Worm (Caenorhabditis elegans) whole organism, early embryonic: ENCODE data around the gene C54F6.19.

Source experiments
- B0310.2 ChIP-seq: sonication (generic microtip); optimal IDR thresholded peaks from 2 replicates; lab custom pipeline; 2016; ENCODE audit warnings: mild to moderate bottlenecking, missing genetic modification characterization, missing compliant biosample characterization
- F13C5.2 ChIP-seq: sonication (generic microtip); optimal IDR thresholded peaks from 2 replicates; lab custom pipeline; 2017; ENCODE audit warnings: mild to moderate bottlenecking, missing genetic modification characterization, inconsistent platforms, missing compliant biosample characterization
- aly-1 ChIP-seq: sonication (generic microtip); optimal IDR thresholded peaks from 2 replicates; lab custom pipeline; 2016; ENCODE audit warnings: missing genetic modification characterization, missing compliant biosample characterization
- ama-1 ChIP-seq: fragments of 150-350 bp; optimal IDR thresholded peaks from 2 replicates; lab custom pipeline; 2014
- ceh-13 ChIP-seq: fragments of 200-800 bp; sonication (Bioruptor generic); optimal IDR thresholded peaks from 2 replicates; lab custom pipeline; 2018; ENCODE audit warnings: mild to moderate bottlenecking, missing genetic modification characterization, missing compliant biosample characterization
- ceh-36 ChIP-seq: sonication (generic microtip); optimal IDR thresholded peaks from 2 replicates; lab custom pipeline; 2016; ENCODE audit warnings: missing genetic modification characterization, inconsistent platforms, missing compliant biosample characterization
- ets-7 ChIP-seq: sonication (generic microtip); optimal IDR thresholded peaks from 2 replicates; lab custom pipeline; 2016; ENCODE audit warnings: missing genotype, missing genetic modification characterization, missing compliant biosample characterization
- flt-1 ChIP-seq: fragments of 200-800 bp; sonication (Bioruptor generic); IDR thresholded peaks from 2 replicates; pipeline ENCODE4 v1.3.6; 2022; ENCODE audit warnings: missing genetic modification characterization, missing compliant biosample characterization
- hmbx-1 ChIP-seq: sonication (generic microtip); optimal IDR thresholded peaks from 2 replicates; lab custom pipeline; 2016; ENCODE audit warnings: mild to moderate bottlenecking, missing genetic modification characterization, missing compliant biosample characterization
- hmg-4 ChIP-seq: fragments of 200-800 bp; sonication (Bioruptor generic); optimal IDR thresholded peaks from 2 replicates; lab custom pipeline; 2018; ENCODE audit warnings: mild to moderate bottlenecking, missing genetic modification characterization, missing compliant biosample characterization
- hnd-1 ChIP-seq: sonication (generic microtip); optimal IDR thresholded peaks from 2 replicates; lab custom pipeline; 2016; ENCODE audit warnings: missing genetic modification characterization, missing compliant biosample characterization
- pes-1 ChIP-seq: fragments of 200-800 bp; sonication (Bioruptor generic); IDR thresholded peaks from 2 replicates; pipeline ENCODE4 v1.3.6; 2022; ENCODE audit warnings: missing genetic modification reagents, missing genetic modification characterization, missing compliant biosample characterization
- scrt-1 ChIP-seq: fragments of 200-800 bp; sonication (Bioruptor generic); IDR thresholded peaks from 2 replicates; pipeline ENCODE4 v1.3.6; 2022; ENCODE audit warnings: missing genetic modification characterization, missing compliant biosample characterization
- sea-1 ChIP-seq: fragments of 200-800 bp; sonication (Bioruptor generic); conservative IDR thresholded peaks from 2 replicates; pipeline ENCODE4 v1.3.6; 2022; ENCODE audit warnings: missing genetic modification characterization, missing compliant biosample characterization
- tbx-11 ChIP-seq: fragments of 200-800 bp; sonication (Bioruptor generic); IDR thresholded peaks from 2 replicates; pipeline ENCODE4 v1.3.6; 2022; ENCODE audit warnings: missing genetic modification characterization, missing compliant biosample characterization
- tbx-37 ChIP-seq: fragments of 200-800 bp; sonication (Bioruptor generic); conservative IDR thresholded peaks from 2 replicates; pipeline ENCODE4 v1.3.6; 2022; ENCODE audit warnings: missing genetic modification reagents, missing genetic modification characterization, missing compliant biosample characterization
- tra-4 ChIP-seq: sonication (generic microtip); optimal IDR thresholded peaks from 2 replicates; lab custom pipeline; 2017; ENCODE audit warnings: missing genetic modification characterization, missing compliant biosample characterization

C54F6.19 gene

ce11 chrV:7551821-7552220 is 6.5 kb downstream of the C54F6.19 start, which contains the start of gene F19F10.3:
TSS of gene F19F10.3 (plus strand) at chrV:7552121.
- no peak for TF ChIP-seq tra-4 (tag; lab: Kevin White, UChicago)
- no peak for TF ChIP-seq tbx-37 (GFP tag; lab: Robert Waterston, UW)
- no peak for TF ChIP-seq flt-1 (GFP tag; lab: Robert Waterston, UW)
- no peak for TF ChIP-seq tbx-11 (GFP tag; lab: Robert Waterston, UW)
- no peak for TF ChIP-seq F13C5.2 (tag; lab: Kevin White, UChicago)
- TF ChIP-seq B0310.2 (tag; lab: Kevin White, UChicago), result no peak
- no peak for TF ChIP-seq ceh-13 (GFP tag; lab: Kevin White, UChicago)
- TF ChIP-seq hmbx-1 (tag; lab: Kevin White, UChicago), result no peak
- TF ChIP-seq scrt-1, result no peak
- TF ChIP-seq pes-1 (GFP tag; lab: Robert Waterston, UW), result no peak
- no peak for TF ChIP-seq ama-1 (lab: Kevin White, UChicago)
- TF ChIP-seq sea-1 (GFP tag; lab: Robert Waterston, UW), result no peak
- no peak for TF ChIP-seq aly-1 (tag; lab: Kevin White, UChicago)
- TF ChIP-seq ets-7 (tag; lab: Kevin White, UChicago), result no peak
- no peak for TF ChIP-seq hmg-4 (GFP tag; lab: Kevin White, UChicago)
- no peak for TF ChIP-seq ceh-36

ce11 chrV:7553873-7554362 is 8.6 kb downstream of the C54F6.19 start, which contains the start of gene ttr-10:
TSS of gene ttr-10 (minus strand) at chrV:7553923.
- TF ChIP-seq tbx-37 (GFP tag; lab: Robert Waterston, UW) (no peak), ceh-36 (no peak), scrt-1 (no peak)

ce11 chrV:7555875-7556274 is 10.6 kb downstream of the C54F6.19 start:
- TF ChIP-seq B0310.2 (tag; lab: Kevin White, UChicago) (no peak), tbx-11 (GFP tag; lab: Robert Waterston, UW) (no peak), ceh-36 (no peak), F13C5.2 (tag; lab: Kevin White, UChicago) (no peak), scrt-1 (no peak), sea-1 (GFP tag; lab: Robert Waterston, UW) (no peak), ceh-13 (GFP tag; lab: Kevin White, UChicago) (no peak), hnd-1 (tag; lab: Kevin White, UChicago) (no peak), aly-1 (tag; lab: Kevin White, UChicago) (no peak), tbx-37 (GFP tag; lab: Robert Waterston, UW) (no peak), ama-1 (lab: Kevin White, UChicago) (no peak), hmbx-1 (tag; lab: Kevin White, UChicago) (no peak)

- TF ChIP-seq aly-1 (tag; lab: Kevin White, UChicago), result no peak
- no peak for TF ChIP-seq ama-1 (lab: Kevin White, UChicago)
- no peak for TF ChIP-seq tbx-37 (GFP tag; lab: Robert Waterston, UW)
- no peak for TF ChIP-seq sea-1 (GFP tag; lab: Robert Waterston, UW)
- TF ChIP-seq scrt-1, result no peak
- TF ChIP-seq hmbx-1 (tag; lab: Kevin White, UChicago), result no peak
- no peak for TF ChIP-seq hmg-4 (GFP tag; lab: Kevin White, UChicago)
- TF ChIP-seq hnd-1 (tag; lab: Kevin White, UChicago), result no peak
Measured at ce11 chrV:7558693-7559092, 13.4 kb downstream of the C54F6.19 start, which contains the start of gene ets-7. TSS of gene ets-7 (minus strand) at chrV:7558793.

- TF ChIP-seq hmbx-1 (tag; lab: Kevin White, UChicago), result no peak
Measured at ce11 chrV:7562947-7563346, 17.7 kb downstream of the C54F6.19 start, which contains the start of gene F19F10.1. TSS of gene F19F10.1 (plus strand) at chrV:7563247.

ce11 chrV:7570290-7570689 is 25.0 kb downstream of the C54F6.19 start, which contains the start of gene clec-212:
TSS of gene clec-212 (minus strand) at chrV:7570390.
- TF ChIP-seq scrt-1 (no peak), flt-1 (GFP tag; lab: Robert Waterston, UW) (no peak), ceh-13 (GFP tag; lab: Kevin White, UChicago) (no peak), F13C5.2 (tag; lab: Kevin White, UChicago) (no peak), ama-1 (lab: Kevin White, UChicago) (no peak), sea-1 (GFP tag; lab: Robert Waterston, UW) (no peak), aly-1 (tag; lab: Kevin White, UChicago) (no peak), ets-7 (tag; lab: Kevin White, UChicago) (no peak), hnd-1 (tag; lab: Kevin White, UChicago) (no peak)

ce11 chrV:7570955-7571354 is 25.7 kb downstream of the C54F6.19 start, which contains the start of gene F19F10.14:
TSS of gene F19F10.14 (minus strand) at chrV:7571055.
- TF ChIP-seq flt-1 (GFP tag; lab: Robert Waterston, UW) (no peak), hnd-1 (tag; lab: Kevin White, UChicago) (no peak), scrt-1 (no peak), tra-4 (tag; lab: Kevin White, UChicago) (no peak), sea-1 (GFP tag; lab: Robert Waterston, UW) (no peak), hmg-4 (GFP tag; lab: Kevin White, UChicago) (no peak), ceh-13 (GFP tag; lab: Kevin White, UChicago) (no peak), ceh-36 (no peak), tbx-11 (GFP tag; lab: Robert Waterston, UW) (no peak), aly-1 (tag; lab: Kevin White, UChicago) (no peak), hmbx-1 (tag; lab: Kevin White, UChicago) (no peak), F13C5.2 (tag; lab: Kevin White, UChicago) (no peak), ama-1 (lab: Kevin White, UChicago) (no peak), B0310.2 (tag; lab: Kevin White, UChicago) (no peak), tbx-37 (GFP tag; lab: Robert Waterston, UW) (no peak), ets-7 (tag; lab: Kevin White, UChicago) (no peak), pes-1 (GFP tag; lab: Robert Waterston, UW) (no peak)
